Worm (Caenorhabditis elegans) whole organism, L3 larva: ENCODE data around the gene dct-15.

ENCODE experiments used
- ZK546.5 ChIP-seq: sonication (generic microtip); optimal IDR thresholded peaks from 2 replicates; lab custom pipeline; 2017; ENCODE audit warnings: missing biosample characterization, missing genetic modification characterization
- ama-1 ChIP-seq: fragments of 150-350 bp; optimal IDR thresholded peaks from 2 replicates; lab custom pipeline; 2018
- elt-1 ChIP-seq: fragments of 150-350 bp; optimal IDR thresholded peaks from 2 replicates; lab custom pipeline; 2014; ENCODE audit warnings: missing biosample characterization, missing genetic modification characterization
- fkh-2 ChIP-seq: fragments of 150-350 bp; optimal IDR thresholded peaks from 2 replicates; lab custom pipeline; 2014; ENCODE audit warnings: missing biosample characterization, missing genetic modification reagents, missing genetic modification characterization
- fos-1 ChIP-seq: fragments of 150-350 bp; optimal IDR thresholded peaks from 2 replicates; lab custom pipeline; 2014; ENCODE audit warnings: missing biosample characterization, missing genetic modification characterization
- jun-1 ChIP-seq: fragments of 150-350 bp; optimal IDR thresholded peaks from 2 replicates; lab custom pipeline; 2014; ENCODE audit warnings: missing biosample characterization, missing genetic modification reagents, missing genetic modification characterization
- lin-39 ChIP-seq: fragments of 150-350 bp; optimal IDR thresholded peaks from 2 replicates; lab custom pipeline; 2018; ENCODE audit warnings: missing biosample characterization, missing genetic modification reagents, missing genetic modification characterization
- nfya-1 ChIP-seq: sonication (generic microtip); optimal IDR thresholded peaks from 2 replicates; lab custom pipeline; 2017; ENCODE audit warnings: missing genetic modification characterization, mild to moderate bottlenecking, missing compliant biosample characterization, antibody characterized with exemption, moderate library complexity; ENCODE audit not compliant: insufficient read depth
- nhr-12 ChIP-seq: fragments of 150-350 bp; optimal IDR thresholded peaks from 2 replicates; lab custom pipeline; 2014; ENCODE audit warnings: missing biosample characterization, missing genetic modification characterization
- nhr-23 ChIP-seq: fragments of 150-350 bp; optimal IDR thresholded peaks from 2 replicates; lab custom pipeline; 2014; ENCODE audit warnings: missing biosample characterization, missing genetic modification reagents, missing genetic modification characterization
- nhr-25 ChIP-seq: sonication (generic microtip); optimal IDR thresholded peaks from 2 replicates; lab custom pipeline; 2017; ENCODE audit warnings: missing biosample characterization, missing genetic modification characterization
- nhr-43 ChIP-seq: sonication (generic microtip); optimal IDR thresholded peaks from 2 replicates; lab custom pipeline; 2016; ENCODE audit warnings: mild to moderate bottlenecking, missing genetic modification characterization, missing compliant biosample characterization; ENCODE audit not compliant: poor library complexity, severe bottlenecking
- pha-4 ChIP-seq: fragments of 150-350 bp; optimal IDR thresholded peaks from 2 replicates; lab custom pipeline; 2014; ENCODE audit warnings: missing biosample characterization, missing genetic modification reagents, missing genetic modification characterization
- snpc-4 ChIP-seq: fragments of 150-350 bp; optimal IDR thresholded peaks from 2 replicates; lab custom pipeline; 2014; ENCODE audit warnings: missing biosample characterization, missing genetic modification characterization

DNA sequence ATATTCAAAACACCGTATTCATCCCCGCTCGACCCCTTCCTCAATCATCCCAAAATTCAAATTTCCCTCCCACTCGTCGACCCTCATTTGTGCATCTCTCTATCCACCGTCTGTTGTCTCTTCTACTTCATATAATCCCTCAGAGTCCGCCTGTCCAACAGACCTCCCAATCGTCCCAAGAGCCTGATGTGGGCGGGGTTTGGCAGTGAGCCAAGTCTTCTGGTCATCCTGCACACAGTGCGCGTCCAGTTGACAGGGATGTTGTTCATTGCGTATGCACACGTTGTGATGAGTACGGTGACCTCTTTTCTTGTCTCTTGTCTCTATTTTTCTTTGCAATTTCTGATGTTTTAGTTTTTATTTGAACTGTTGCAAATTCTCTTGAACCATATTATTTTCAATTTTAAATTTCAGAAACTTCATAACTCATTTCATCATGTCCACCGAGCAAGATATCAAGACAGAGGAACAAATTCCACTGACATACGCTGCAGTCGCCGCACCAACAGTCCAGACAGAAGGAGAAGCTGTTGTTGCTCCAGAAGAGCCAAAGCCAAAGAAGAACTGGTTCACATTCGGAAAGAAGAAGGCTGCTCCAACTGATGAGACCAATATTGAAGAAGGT is 38.3 kb downstream of the dct-15 start, which contains the start of gene cav-1:
- no peak for TF ChIP-seq nhr-43 (tag; lab: Kevin White, UChicago)
- no peak for TF ChIP-seq snpc-4 (tag; lab: Kevin White, UChicago)
- no peak for TF ChIP-seq nhr-23
- TF ChIP-seq nfya-1 (tag; lab: Kevin White, UChicago) = no peak
- TF ChIP-seq elt-1 (tag; lab: Kevin White, UChicago) = no peak
- TF ChIP-seq nhr-25 (tag; lab: Kevin White, UChicago) = no peak
- TF ChIP-seq ZK546.5 (tag; lab: Kevin White, UChicago) = no peak
- TF ChIP-seq ama-1 = no peak
- no peak for TF ChIP-seq jun-1 (tag; lab: Kevin White, UChicago)
- no peak for TF ChIP-seq nhr-12 (tag; lab: Kevin White, UChicago)
- TF ChIP-seq fkh-2 (tag; lab: Kevin White, UChicago) = no peak
- no peak for TF ChIP-seq fos-1
- TF ChIP-seq pha-4 (tag; lab: Kevin White, UChicago) = no peak
- TF ChIP-seq lin-39 (tag; lab: Kevin White, UChicago) = no peak
